Fruit fly (Drosophila melanogaster) whole organism, embryonic: ENCODE data around the gene CG7707.

Source experiments
- B-H1 ChIP-seq: fragments of 200-800 bp; sonication (Bioruptor generic); IDR thresholded peaks from 3 replicates; pipeline ENCODE4 v1.3.6; 2022; ENCODE audit warnings: missing biosample characterization, missing genetic modification characterization
- BtbVII ChIP-seq: fragments of 200-800 bp; sonication (Bioruptor generic); optimal IDR thresholded peaks from 3 replicates; lab custom pipeline; 2017; ENCODE audit warnings: missing biosample characterization, mild to moderate bottlenecking, missing genetic modification characterization
- CG10209 ChIP-seq: fragments of 200-800 bp; sonication (Bioruptor generic); optimal IDR thresholded peaks from 3 replicates; lab custom pipeline; 2017; ENCODE audit warnings: missing biosample characterization, mild to moderate bottlenecking, missing genetic modification characterization, missing genetic modification reagents
- CG10321 ChIP-seq: fragments of 200-800 bp; sonication (Bioruptor generic); IDR thresholded peaks from 2 replicates; pipeline ENCODE4 v1.3.6; 2022; ENCODE audit warnings: missing biosample characterization, missing genetic modification characterization
- CG10431 ChIP-seq: fragments of 200-800 bp; sonication (Bioruptor generic); optimal IDR thresholded peaks from 3 replicates; lab custom pipeline; 2018; ENCODE audit warnings: missing biosample characterization, mild to moderate bottlenecking, missing genetic modification characterization
- CG10462 ChIP-seq: fragments of 200-800 bp; sonication (Bioruptor generic); optimal IDR thresholded peaks from 2 replicates; lab custom pipeline; 2016; ENCODE audit warnings: missing biosample characterization, missing genetic modification characterization
- CG11695 ChIP-seq: fragments of 200-800 bp; sonication (Bioruptor generic); IDR thresholded peaks from 3 replicates; pipeline ENCODE4 v1.3.6; 2022; ENCODE audit warnings: missing biosample characterization, missing genetic modification characterization
- CG12299 ChIP-seq: fragments of 200-800 bp; sonication (Bioruptor generic); optimal IDR thresholded peaks from 2 replicates; lab custom pipeline; 2018; ENCODE audit warnings: missing biosample characterization, mild to moderate bottlenecking, missing genetic modification characterization
- CG12744 ChIP-seq: fragments of 200-800 bp; sonication (Bioruptor generic); optimal IDR thresholded peaks from 2 replicates; lab custom pipeline; 2016; ENCODE audit warnings: missing biosample characterization, missing genetic modification characterization
- CG15011 ChIP-seq: fragments of 200-800 bp; sonication (Bioruptor generic); optimal IDR thresholded peaks from 3 replicates; lab custom pipeline; 2018; ENCODE audit warnings: missing biosample characterization, mild to moderate bottlenecking, missing genetic modification characterization
- CG15601 ChIP-seq: fragments of 200-800 bp; sonication (Bioruptor generic); optimal IDR thresholded peaks from 3 replicates; lab custom pipeline; 2019; ENCODE audit warnings: missing biosample characterization, mild to moderate bottlenecking, missing genetic modification characterization, moderate library complexity
- CG1602 ChIP-seq: fragments of 200-800 bp; sonication (Bioruptor generic); optimal IDR thresholded peaks from 3 replicates; lab custom pipeline; 2016; ENCODE audit warnings: missing biosample characterization, missing genetic modification characterization
- CG17829 ChIP-seq: fragments of 200-800 bp; optimal IDR thresholded peaks from 2 replicates; lab custom pipeline; 2019; ENCODE audit warnings: missing biosample characterization, mild to moderate bottlenecking, missing genetic modification characterization, moderate library complexity
- CG31224 ChIP-seq: fragments of 200-800 bp; sonication (Bioruptor generic); IDR thresholded peaks from 2 replicates; pipeline ENCODE4 v1.3.6; 2022; ENCODE audit warnings: missing biosample characterization, missing genetic modification characterization
- CG31388 ChIP-seq: fragments of 200-800 bp; sonication (Bioruptor generic); optimal IDR thresholded peaks from 2 replicates; lab custom pipeline; 2016; ENCODE audit warnings: missing biosample characterization, missing genetic modification characterization
- CG33213 ChIP-seq: fragments of 200-800 bp; sonication (Bioruptor generic); optimal IDR thresholded peaks from 3 replicates; lab custom pipeline; 2016; ENCODE audit warnings: missing biosample characterization, missing genetic modification characterization
- CG4854 ChIP-seq: fragments of 200-800 bp; sonication (Bioruptor generic); optimal IDR thresholded peaks from 2 replicates; lab custom pipeline; 2016; ENCODE audit warnings: missing biosample characterization, missing genetic modification characterization, inconsistent platforms
- CG7357 ChIP-seq: fragments of 200-800 bp; sonication (Bioruptor generic); IDR thresholded peaks from 3 replicates; pipeline ENCODE4 v1.3.6; 2022; ENCODE audit warnings: missing biosample characterization, missing genetic modification characterization
- CG7786 ChIP-seq: fragments of 200-800 bp; sonication (Bioruptor generic); optimal IDR thresholded peaks from 2 replicates; lab custom pipeline; 2016; ENCODE audit warnings: missing biosample characterization, missing genetic modification characterization
- CG7839 ChIP-seq: fragments of 200-800 bp; sonication (Bioruptor generic); optimal IDR thresholded peaks from 3 replicates; lab custom pipeline; 2018; ENCODE audit warnings: missing biosample characterization, mild to moderate bottlenecking, missing genetic modification characterization, moderate library complexity
- CG9932 ChIP-seq: fragments of 200-800 bp; sonication (Bioruptor generic); IDR thresholded peaks from 2 replicates; pipeline ENCODE4 v1.3.6; 2022; ENCODE audit warnings: missing biosample characterization, missing genetic modification characterization
- Dek ChIP-seq: fragments of 200-800 bp; sonication (Bioruptor generic); optimal IDR thresholded peaks from 3 replicates; lab custom pipeline; 2019; ENCODE audit warnings: missing biosample characterization, mild to moderate bottlenecking, missing genetic modification characterization, moderate library complexity
- Elba2 ChIP-seq: fragments of 200-800 bp; sonication (Bioruptor generic); optimal IDR thresholded peaks from 3 replicates; lab custom pipeline; 2016; ENCODE audit warnings: missing biosample characterization, missing genetic modification characterization
- Fer1 ChIP-seq: fragments of 200-800 bp; sonication (Bioruptor generic); optimal IDR thresholded peaks from 2 replicates; lab custom pipeline; 2017; ENCODE audit warnings: missing biosample characterization, mild to moderate bottlenecking, missing genetic modification characterization
- GATAe ChIP-seq: fragments of 200-800 bp; sonication (Bioruptor generic); conservative IDR thresholded peaks from 2 replicates; pipeline ENCODE4 v1.3.6; 2022; ENCODE audit warnings: missing biosample characterization, missing genetic modification characterization
- HLH54F ChIP-seq: fragments of 200-800 bp; sonication (Bioruptor generic); optimal IDR thresholded peaks from 3 replicates; lab custom pipeline; 2016; ENCODE audit warnings: missing biosample characterization, missing genetic modification characterization
- Jarid2 ChIP-seq: fragments of 200-800 bp; sonication (Bioruptor generic); optimal IDR thresholded peaks from 3 replicates; lab custom pipeline; 2017; ENCODE audit warnings: mild to moderate bottlenecking, missing biosample characterization, missing genetic modification reagents, missing genetic modification characterization
- Lim3 ChIP-seq: fragments of 200-800 bp; sonication (Bioruptor generic); IDR thresholded peaks from 2 replicates; pipeline ENCODE4 v1.3.6; 2022; ENCODE audit warnings: missing biosample characterization, missing genetic modification characterization
- Meics ChIP-seq: fragments of 200-800 bp; sonication (Bioruptor generic); optimal IDR thresholded peaks from 2 replicates; lab custom pipeline; 2017; ENCODE audit warnings: missing biosample characterization, mild to moderate bottlenecking, missing genetic modification characterization
- Nf-YA ChIP-seq: fragments of 200-800 bp; sonication (Bioruptor generic); IDR thresholded peaks from 2 replicates; pipeline ENCODE4 v1.3.6; 2022; ENCODE audit warnings: missing biosample characterization, missing genetic modification characterization
- NfI ChIP-seq: fragments of 200-800 bp; sonication (Bioruptor generic); optimal IDR thresholded peaks from 3 replicates; lab custom pipeline; 2018; ENCODE audit warnings: missing biosample characterization, mild to moderate bottlenecking, missing genetic modification characterization, moderate library complexity
- Poxn ChIP-seq: fragments of 200-800 bp; sonication (Bioruptor generic); IDR thresholded peaks from 2 replicates; pipeline ENCODE4 v1.3.6; 2022; ENCODE audit warnings: missing biosample characterization, missing genetic modification characterization
- Xrp1 ChIP-seq: fragments of 200-800 bp; sonication (Bioruptor generic); IDR thresholded peaks from 2 replicates; pipeline ENCODE4 v1.3.6; 2022; ENCODE audit warnings: missing biosample characterization, missing genetic modification characterization
- ase ChIP-seq: fragments of 200-800 bp; sonication (Bioruptor generic); IDR thresholded peaks from 3 replicates; pipeline ENCODE4 v1.3.6; 2022; ENCODE audit warnings: missing biosample characterization, missing genetic modification characterization
- crp ChIP-seq, 2 experiments: fragments of 200-800 bp; sonication (Bioruptor generic); optimal IDR thresholded peaks; 2 replicates in 1 of 2; 3 replicates in 1 of 2; lab custom pipeline; 2017; ENCODE audit warnings: missing biosample characterization in 2 of 2, missing genetic modification characterization in 2 of 2, mild to moderate bottlenecking in 1 of 2, moderate library complexity in 1 of 2
- dati ChIP-seq: fragments of 200-800 bp; sonication (Bioruptor generic); IDR thresholded peaks from 2 replicates; pipeline ENCODE4 v1.3.6; 2022; ENCODE audit warnings: missing biosample characterization, missing genetic modification characterization
- disco-r ChIP-seq: fragments of 200-800 bp; sonication (Bioruptor generic); optimal IDR thresholded peaks from 2 replicates; lab custom pipeline; 2016; ENCODE audit warnings: missing biosample characterization, missing genetic modification characterization
- gsb-n ChIP-seq: fragments of 200-800 bp; sonication (Bioruptor generic); optimal IDR thresholded peaks from 3 replicates; lab custom pipeline; 2018; ENCODE audit warnings: missing biosample characterization, mild to moderate bottlenecking, missing genetic modification characterization
- kni ChIP-seq: fragments of 200-800 bp; sonication (Bioruptor generic); optimal IDR thresholded peaks from 3 replicates; lab custom pipeline; 2017; ENCODE audit warnings: mild to moderate bottlenecking, missing biosample characterization, missing genetic modification reagents, missing genetic modification characterization
- mam ChIP-seq: fragments of 200-800 bp; sonication (Bioruptor generic); optimal IDR thresholded peaks from 3 replicates; lab custom pipeline; 2016; ENCODE audit warnings: missing biosample characterization, missing genetic modification characterization
- oc ChIP-seq: fragments of 200-800 bp; sonication (Bioruptor generic); optimal IDR thresholded peaks from 2 replicates; lab custom pipeline; 2018; ENCODE audit warnings: missing biosample characterization, mild to moderate bottlenecking, missing genetic modification characterization, moderate library complexity
- odd ChIP-seq: fragments of 200-800 bp; sonication (Bioruptor generic); optimal IDR thresholded peaks from 2 replicates; lab custom pipeline; 2017; ENCODE audit warnings: missing biosample characterization, mild to moderate bottlenecking, missing genetic modification characterization
- sqz ChIP-seq: fragments of 200-800 bp; sonication (Bioruptor generic); optimal IDR thresholded peaks from 3 replicates; lab custom pipeline; 2018; ENCODE audit warnings: missing biosample characterization, mild to moderate bottlenecking, missing genetic modification characterization
- sr ChIP-seq: fragments of 200-800 bp; sonication (Bioruptor generic); IDR thresholded peaks from 3 replicates; pipeline ENCODE4 v1.3.6; 2022; ENCODE audit warnings: missing biosample characterization, missing genetic modification characterization
- tio ChIP-seq: fragments of 200-800 bp; sonication (Bioruptor generic); optimal IDR thresholded peaks from 2 replicates; lab custom pipeline; 2017; ENCODE audit warnings: missing biosample characterization, missing genetic modification characterization, inconsistent platforms
- trem ChIP-seq: fragments of 200-800 bp; optimal IDR thresholded peaks from 3 replicates; lab custom pipeline; 2019; ENCODE audit warnings: missing biosample characterization, mild to moderate bottlenecking, missing genetic modification characterization, moderate library complexity
- vfl ChIP-seq: fragments of 200-800 bp; sonication (Bioruptor generic); optimal IDR thresholded peaks from 2 replicates; lab custom pipeline; 2016; ENCODE audit warnings: missing biosample characterization, missing genetic modification characterization
- vvl ChIP-seq: fragments of 200-800 bp; sonication (Bioruptor generic); IDR thresholded peaks from 2 replicates; pipeline ENCODE4 v1.3.6; 2022; ENCODE audit warnings: missing biosample characterization, missing genetic modification characterization
- wek ChIP-seq: fragments of 200-800 bp; sonication (Bioruptor generic); optimal IDR thresholded peaks from 3 replicates; lab custom pipeline; 2018; ENCODE audit warnings: missing biosample characterization, mild to moderate bottlenecking, missing genetic modification characterization, moderate library complexity
- zen2 ChIP-seq: fragments of 200-800 bp; sonication (Bioruptor generic); IDR thresholded peaks from 3 replicates; pipeline ENCODE4 v1.3.6; 2022; ENCODE audit warnings: missing biosample characterization, missing genetic modification characterization; ENCODE audit not compliant: partially characterized antibody
- zf30C ChIP-seq: fragments of 200-800 bp; sonication (Bioruptor generic); optimal IDR thresholded peaks from 3 replicates; lab custom pipeline; 2018; ENCODE audit warnings: missing biosample characterization, mild to moderate bottlenecking, missing genetic modification characterization

The CG7707 gene

dm6 chr3L:17238129-17238732 lies 5.0 kb upstream of the CG7707 start, which contains the start of gene Rbp6 (continued):
- no peak for TF ChIP-seq Dek (tag; lab: Kevin White, UChicago)
- no peak for TF ChIP-seq CG33213 (GFP tag; lab: Kevin White, UChicago)
- TF ChIP-seq zen2 (GFP tag; lab: Robert Waterston, UW): peak; percentile 41; the same call in 1 of the 3 replicates
- no peak for TF ChIP-seq CG15011 (GFP tag; lab: Kevin White, UChicago)
- TF ChIP-seq CG15601 (tag; lab: Kevin White, UChicago): no peak
- TF ChIP-seq dati: no peak
- peak; percentile 56 for TF ChIP-seq Jarid2 (GFP tag; lab: Kevin White, UChicago)
- no peak for TF ChIP-seq Elba2 (GFP tag; lab: Kevin White, UChicago)
- TF ChIP-seq CG10431: no peak
- peak in 1 of 2 experiments; percentile 37 for TF ChIP-seq crp (GFP tag; optimal IDR thresholded peaks at IDR 0.05; lab: Kevin White, UChicago)
- no peak for TF ChIP-seq odd (GFP tag; lab: Kevin White, UChicago)
- no peak for TF ChIP-seq Meics (GFP tag; lab: Kevin White, UChicago)
- no peak for TF ChIP-seq oc (tag; lab: Kevin White, UChicago)
- TF ChIP-seq Nf-YA: no peak
- no peak for TF ChIP-seq sqz
- TF ChIP-seq CG31388 (GFP tag; lab: Kevin White, UChicago): no peak
- peak; percentile 68 for TF ChIP-seq zf30C (GFP tag; lab: Kevin White, UChicago)
- TF ChIP-seq CG12744 (GFP tag; lab: Kevin White, UChicago): no peak
- TF ChIP-seq CG7786 (GFP tag; lab: Kevin White, UChicago): no peak
- TF ChIP-seq CG11695: 0 out of 3 replicates have a peak, but pooled peaks have one; percentile 34
- no peak for TF ChIP-seq tio (GFP tag; lab: Kevin White, UChicago)
- peak; percentile 22; the same call in 1 of the 2 replicates for TF ChIP-seq CG9932
- no peak for TF ChIP-seq GATAe (GFP tag; lab: Robert Waterston, UW)
- no peak for TF ChIP-seq NfI (GFP tag; lab: Kevin White, UChicago)
- TF ChIP-seq kni (GFP tag; lab: Kevin White, UChicago): no peak
- TF ChIP-seq vfl (GFP tag; lab: Kevin White, UChicago): no peak
- TF ChIP-seq Xrp1 (GFP tag; lab: Robert Waterston, UW): no peak
- TF ChIP-seq BtbVII (GFP tag; lab: Kevin White, UChicago): no peak
- TF ChIP-seq CG7357 (GFP tag; lab: Robert Waterston, UW): no peak
- TF ChIP-seq CG12299 (tag; lab: Kevin White, UChicago): no peak
- TF ChIP-seq disco-r (GFP tag; lab: Kevin White, UChicago): no peak
- no peak for TF ChIP-seq Lim3 (GFP tag; lab: Robert Waterston, UW)
- no peak for TF ChIP-seq wek (GFP tag; lab: Kevin White, UChicago)
- TF ChIP-seq CG10321 (GFP tag; lab: Robert Waterston, UW): no peak
- TF ChIP-seq CG1602 (GFP tag; lab: Kevin White, UChicago): no peak
- TF ChIP-seq CG10462: peak; percentile 8
- no peak for TF ChIP-seq Poxn (GFP tag; lab: Robert Waterston, UW)
- TF ChIP-seq ase (GFP tag; lab: Robert Waterston, UW): no peak
- TF ChIP-seq Fer1: no peak
- no peak for TF ChIP-seq CG10209 (GFP tag; lab: Kevin White, UChicago)
- TF ChIP-seq gsb-n: no peak
- no peak for TF ChIP-seq HLH54F (GFP tag; lab: Kevin White, UChicago)
- no peak for TF ChIP-seq trem (tag; lab: Kevin White, UChicago)
- no peak for TF ChIP-seq B-H1 (GFP tag; lab: Robert Waterston, UW)
- TF ChIP-seq vvl (GFP tag; lab: Robert Waterston, UW): peak; percentile 54
- no peak for TF ChIP-seq CG4854 (GFP tag; lab: Kevin White, UChicago)
- no peak for TF ChIP-seq CG17829 (tag; lab: Kevin White, UChicago)
- no peak for TF ChIP-seq CG31224 (GFP tag; lab: Robert Waterston, UW)
- TF ChIP-seq CG7839 (tag; lab: Kevin White, UChicago): no peak
- 0 out of 3 replicates have a peak, but pooled peaks have one; percentile 20 for TF ChIP-seq sr
- no peak for TF ChIP-seq mam (GFP tag; lab: Kevin White, UChicago)
